Worm (Caenorhabditis elegans) whole organism, young adult: ENCODE results near the gene cua-1.
A peak's percentile ranks its signal among the peaks of the same experiment; 100 is the strongest.

Experiments used
- D2030.7 ChIP-seq: fragments of 200-800 bp; sonication (Bioruptor generic); IDR thresholded peaks from 2 replicates; pipeline ENCODE4 v1.3.6; 2022; ENCODE audit warnings: missing genetic modification reagents, missing genetic modification characterization, missing compliant biosample characterization
- F10E7.11 ChIP-seq: sonication (generic microtip); optimal IDR thresholded peaks from 2 replicates; lab custom pipeline; 2017; ENCODE audit warnings: mild to moderate bottlenecking, missing genetic modification characterization, moderate library complexity, missing compliant biosample characterization
- F39B2.1 ChIP-seq: fragments of 200-800 bp; sonication (Bioruptor generic); IDR thresholded peaks from 2 replicates; pipeline ENCODE4 v1.3.6; 2022; ENCODE audit warnings: missing genetic modification reagents, missing genetic modification characterization, missing compliant biosample characterization
- F52B5.7 ChIP-seq: sonication (generic microtip); optimal IDR thresholded peaks from 2 replicates; lab custom pipeline; 2016; ENCODE audit warnings: mild to moderate bottlenecking, missing genetic modification characterization, missing compliant biosample characterization
- F55B11.4 ChIP-seq: sonication (generic microtip); optimal IDR thresholded peaks from 2 replicates; lab custom pipeline; 2016; ENCODE audit warnings: missing compliant biosample characterization, missing genetic modification characterization, borderline replicate concordance; ENCODE audit not compliant: insufficient read depth
- K11D2.4 ChIP-seq: fragments of 200-800 bp; sonication (Bioruptor generic); IDR thresholded peaks from 2 replicates; pipeline ENCODE4 v1.3.6; 2022; ENCODE audit warnings: missing genetic modification reagents, missing genetic modification characterization, missing compliant biosample characterization
- Y53G8AR.9 ChIP-seq: fragments of 200-800 bp; sonication (Bioruptor generic); conservative IDR thresholded peaks from 2 replicates; pipeline ENCODE4 v1.3.6; 2022; ENCODE audit warnings: missing genetic modification reagents, missing genetic modification characterization, missing compliant biosample characterization
- aptf-3 ChIP-seq: fragments of 200-800 bp; sonication (Bioruptor generic); IDR thresholded peaks from 2 replicates; pipeline ENCODE4 v1.3.6; 2022; ENCODE audit warnings: missing genetic modification characterization, missing compliant biosample characterization
- attf-3 ChIP-seq: fragments of 200-800 bp; sonication (Bioruptor generic); conservative IDR thresholded peaks from 2 replicates; pipeline ENCODE4 v1.3.6; 2022; ENCODE audit warnings: missing genetic modification reagents, missing genetic modification characterization, missing compliant biosample characterization
- attf-5 ChIP-seq: fragments of 200-800 bp; sonication (Bioruptor generic); optimal IDR thresholded peaks from 2 replicates; lab custom pipeline; 2018; ENCODE audit warnings: mild to moderate bottlenecking, missing genetic modification characterization, missing compliant biosample characterization
- ccch-3 ChIP-seq: fragments of 200-800 bp; sonication (Bioruptor generic); optimal IDR thresholded peaks from 2 replicates; lab custom pipeline; 2018; ENCODE audit warnings: mild to moderate bottlenecking, missing genetic modification characterization, missing compliant biosample characterization
- cebp-1 ChIP-seq, 2 experiments: fragments of 200-800 bp in 1 of 2; sonication (Bioruptor generic) in 1 of 2; sonication (generic microtip) in 1 of 2; IDR thresholded peaks in 1 of 2; optimal IDR thresholded peaks in 1 of 2; 2 replicates each; pipeline versions ENCODE4 v1.3.6 to Lab custom; 2017 to 2022; ENCODE audit warnings: missing compliant biosample characterization in 2 of 2, missing genetic modification characterization in 2 of 2, mild to moderate bottlenecking in 1 of 2, missing genetic modification reagents in 1 of 2, moderate library complexity in 1 of 2
- ceh-100 ChIP-seq: fragments of 200-800 bp; sonication (Bioruptor generic); IDR thresholded peaks from 2 replicates; pipeline ENCODE4 v1.3.6; 2022; ENCODE audit warnings: missing genetic modification reagents, missing genetic modification characterization, missing compliant biosample characterization
- ceh-40 ChIP-seq: fragments of 200-800 bp; sonication (Bioruptor generic); IDR thresholded peaks from 2 replicates; pipeline ENCODE4 v1.3.6; 2022; ENCODE audit warnings: missing genetic modification characterization, missing compliant biosample characterization
- ceh-58 ChIP-seq: fragments of 200-800 bp; sonication (Bioruptor generic); IDR thresholded peaks from 2 replicates; pipeline ENCODE4 v1.3.6; 2022; ENCODE audit warnings: missing genetic modification characterization, missing compliant biosample characterization
- ceh-91 ChIP-seq: fragments of 200-800 bp; sonication (Bioruptor generic); IDR thresholded peaks from 2 replicates; pipeline ENCODE4 v1.3.6; 2022; ENCODE audit warnings: missing genetic modification reagents, missing genetic modification characterization, missing compliant biosample characterization
- die-1 ChIP-seq: sonication (generic microtip); optimal IDR thresholded peaks from 2 replicates; lab custom pipeline; 2016; ENCODE audit warnings: missing genotype, mild to moderate bottlenecking, missing genetic modification characterization, missing compliant biosample characterization
- efl-1 ChIP-seq: fragments of 150-350 bp; optimal IDR thresholded peaks from 2 replicates; lab custom pipeline; 2014; ENCODE audit warnings: missing biosample characterization, missing genetic modification reagents, missing genetic modification characterization
- egrh-3 ChIP-seq: fragments of 200-800 bp; sonication (Bioruptor generic); IDR thresholded peaks from 2 replicates; pipeline ENCODE4 v1.3.6; 2022; ENCODE audit warnings: missing genetic modification reagents, missing genetic modification characterization, missing compliant biosample characterization
- ekl-4 ChIP-seq: fragments of 200-800 bp; sonication (Bioruptor generic); IDR thresholded peaks from 2 replicates; pipeline ENCODE4 v1.3.6; 2022; ENCODE audit warnings: missing genetic modification reagents, missing genetic modification characterization, missing compliant biosample characterization
- hmg-1.2 ChIP-seq: fragments of 200-800 bp; sonication (Bioruptor generic); IDR thresholded peaks from 2 replicates; pipeline ENCODE4 v1.3.6; 2022; ENCODE audit warnings: missing genetic modification reagents, missing genetic modification characterization, missing compliant biosample characterization
- lag-1 ChIP-seq: fragments of 200-800 bp; sonication (Bioruptor generic); IDR thresholded peaks from 2 replicates; pipeline ENCODE4 v1.3.6; 2022; ENCODE audit warnings: missing genetic modification reagents, missing genetic modification characterization, missing compliant biosample characterization
- lin-35 ChIP-seq, 3 experiments: fragments of 150-350 bp in 2 of 3; sonication (generic microtip) in 1 of 3; optimal IDR thresholded peaks; 2 replicates each; lab custom pipeline; 2014 to 2018; ENCODE audit warnings: missing biosample characterization in 3 of 3, missing genetic modification characterization in 3 of 3, missing genetic modification reagents in 3 of 3
- lsl-1 ChIP-seq: fragments of 200-800 bp; sonication (Bioruptor generic); optimal IDR thresholded peaks from 2 replicates; lab custom pipeline; 2018; ENCODE audit warnings: mild to moderate bottlenecking, missing genetic modification characterization, moderate library complexity, missing compliant biosample characterization
- lsy-27 ChIP-seq: sonication (generic microtip); optimal IDR thresholded peaks from 2 replicates; lab custom pipeline; 2017; ENCODE audit warnings: missing genetic modification characterization, mild to moderate bottlenecking, missing compliant biosample characterization, antibody characterized with exemption, missing genotype, borderline replicate concordance; ENCODE audit not compliant: insufficient read depth
- madf-6 ChIP-seq: fragments of 200-800 bp; sonication (Bioruptor generic); IDR thresholded peaks from 2 replicates; pipeline ENCODE4 v1.3.6; 2022; ENCODE audit warnings: missing genetic modification reagents, missing genetic modification characterization, missing compliant biosample characterization
- mxl-1 ChIP-seq: sonication (generic microtip); optimal IDR thresholded peaks from 2 replicates; lab custom pipeline; 2016; ENCODE audit warnings: missing genetic modification characterization, missing compliant biosample characterization
- nhr-120 ChIP-seq: fragments of 200-800 bp; sonication (Bioruptor generic); IDR thresholded peaks from 2 replicates; pipeline ENCODE4 v1.3.6; 2022; ENCODE audit warnings: missing genetic modification characterization, missing compliant biosample characterization
- nhr-27 ChIP-seq: fragments of 200-800 bp; sonication (Bioruptor generic); optimal IDR thresholded peaks from 2 replicates; lab custom pipeline; 2018; ENCODE audit warnings: mild to moderate bottlenecking, missing genetic modification characterization, moderate library complexity, missing compliant biosample characterization
- nhr-90 ChIP-seq: sonication (generic microtip); optimal IDR thresholded peaks from 2 replicates; lab custom pipeline; 2016; ENCODE audit warnings: missing genotype, mild to moderate bottlenecking, missing genetic modification characterization, missing compliant biosample characterization
- pbrm-1 ChIP-seq: fragments of 200-800 bp; sonication (Bioruptor generic); IDR thresholded peaks from 2 replicates; pipeline ENCODE4 v1.3.6; 2022; ENCODE audit warnings: missing genetic modification reagents, missing genetic modification characterization, missing compliant biosample characterization
- repo-1 ChIP-seq: sonication (generic microtip); optimal IDR thresholded peaks from 2 replicates; lab custom pipeline; 2017; ENCODE audit warnings: mild to moderate bottlenecking, missing genetic modification characterization, missing compliant biosample characterization
- snpc-1.1 ChIP-seq: sonication (generic microtip); optimal IDR thresholded peaks from 2 replicates; lab custom pipeline; 2017; ENCODE audit warnings: missing genetic modification characterization, mild to moderate bottlenecking, missing compliant biosample characterization, antibody characterized with exemption, moderate library complexity, missing genotype, missing genetic modification reagents; ENCODE audit not compliant: insufficient read depth
- snpc-4 ChIP-seq, 5 experiments: fragments of 150-350 bp in 1 of 5; sonication (generic microtip) in 4 of 5; optimal IDR thresholded peaks; 2 replicates each; lab custom pipeline; 2014 to 2018; ENCODE audit warnings: missing genetic modification characterization in 5 of 5, missing biosample characterization in 3 of 5, antibody characterized with exemption in 2 of 5, mild to moderate bottlenecking in 2 of 5, missing compliant biosample characterization in 2 of 5, missing genotype in 2 of 5, moderate library complexity in 2 of 5, missing genetic modification reagents in 1 of 5
- somi-1 ChIP-seq: fragments of 200-800 bp; sonication (Bioruptor generic); optimal IDR thresholded peaks from 2 replicates; lab custom pipeline; 2018; ENCODE audit warnings: mild to moderate bottlenecking, missing genetic modification characterization, missing compliant biosample characterization
- tbx-9 ChIP-seq: sonication (generic microtip); optimal IDR thresholded peaks from 2 replicates; lab custom pipeline; 2016; ENCODE audit warnings: borderline replicate concordance, missing genetic modification characterization, inconsistent platforms, missing compliant biosample characterization
- zfh-2 ChIP-seq: fragments of 200-800 bp; sonication (Bioruptor generic); conservative IDR thresholded peaks from 2 replicates; pipeline ENCODE4 v1.3.6; 2022; ENCODE audit warnings: missing genetic modification reagents, missing genetic modification characterization, missing compliant biosample characterization
- ztf-28 ChIP-seq: fragments of 200-800 bp; sonication (Bioruptor generic); IDR thresholded peaks from 2 replicates; pipeline ENCODE4 v1.3.6; 2022; ENCODE audit warnings: missing genetic modification reagents, missing genetic modification characterization, missing compliant biosample characterization

Gene cua-1

DNA sequence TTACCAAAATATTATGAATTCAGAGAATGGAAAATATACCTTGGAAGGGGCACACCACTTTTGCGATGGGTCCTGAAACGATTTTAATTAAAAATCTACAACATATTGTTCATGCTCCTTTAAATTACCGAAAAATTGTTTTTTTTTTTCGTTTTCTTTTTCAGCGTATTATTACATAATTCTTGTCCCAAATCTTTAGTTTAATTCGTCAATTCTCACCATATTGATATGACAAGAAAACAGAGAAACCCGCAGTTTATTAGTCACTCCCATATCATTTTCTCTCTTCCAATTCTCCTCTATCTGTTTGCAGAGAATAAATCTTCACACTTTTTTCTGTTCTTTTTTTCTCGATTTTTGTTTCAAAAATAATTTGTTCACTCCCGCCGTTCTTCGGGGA is 59.8 kb downstream of the cua-1 start, which contains the start of gene F11F1.1:
Gene F11F1.1, plus strand, starts transcription at position 301 of the 400 bp plus-strand sequence.
- TF ChIP-seq die-1 (tag; lab: Kevin White, UChicago) = no peak
- no peak for TF ChIP-seq D2030.7 (GFP tag; lab: Robert Waterston, UW)
- no peak for TF ChIP-seq F55B11.4 (tag; lab: Kevin White, UChicago)
- no peak for TF ChIP-seq Y53G8AR.9 (GFP tag; lab: Robert Waterston, UW)
- no peak for TF ChIP-seq ztf-28 (GFP tag; lab: Robert Waterston, UW)
- TF ChIP-seq attf-3 (GFP tag; lab: Robert Waterston, UW) = no peak
- no peak for TF ChIP-seq ceh-58 (GFP tag; lab: Robert Waterston, UW)
- TF ChIP-seq F10E7.11 = no peak
- TF ChIP-seq nhr-120 (GFP tag; lab: Robert Waterston, UW) = no peak
- no peak for TF ChIP-seq nhr-27 (tag; lab: Kevin White, UChicago)
- TF ChIP-seq ekl-4 = no peak
- TF ChIP-seq egrh-3 (GFP tag; lab: Robert Waterston, UW) = no peak
- TF ChIP-seq somi-1 (GFP tag; lab: Kevin White, UChicago) = no peak
- TF ChIP-seq madf-6 (GFP tag; lab: Robert Waterston, UW) = no peak
- TF ChIP-seq zfh-2 (GFP tag; lab: Robert Waterston, UW) = no peak
- TF ChIP-seq efl-1 (GFP tag; lab: Kevin White, UChicago) = no peak
- TF ChIP-seq F39B2.1 (GFP tag; lab: Robert Waterston, UW) = no peak
- TF ChIP-seq pbrm-1 (GFP tag; lab: Robert Waterston, UW) = no peak
- no peak for TF ChIP-seq lin-35 (GFP tag; optimal IDR thresholded peaks at IDR 0.05; lab: Kevin White, UChicago)
- TF ChIP-seq lag-1 (GFP tag; lab: Robert Waterston, UW) = no peak

DNA sequence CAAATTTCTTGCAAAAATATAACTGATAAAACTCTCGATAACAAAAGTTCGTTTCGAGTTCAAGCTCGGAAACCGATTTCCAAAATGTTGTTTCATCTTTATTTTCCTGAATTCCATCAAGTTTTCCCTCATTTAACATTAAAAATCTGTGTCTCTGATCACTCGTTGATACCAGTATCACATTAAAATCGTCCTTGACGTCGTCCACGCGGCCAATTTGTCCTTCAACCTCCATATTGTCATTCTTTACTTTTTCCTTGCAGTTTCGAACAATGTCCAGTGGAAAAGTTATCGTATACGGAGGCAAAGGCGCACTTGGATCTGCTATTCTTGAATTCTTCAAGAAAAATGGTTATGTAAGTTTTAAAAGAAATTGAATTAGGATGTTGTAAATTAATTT is 61.5 kb downstream of the cua-1 start, which contains the start of gene qdpr-1:
Gene qdpr-1, plus strand, starts transcription at position 264 of the 400 bp plus-strand sequence.
- TF ChIP-seq madf-6 (GFP tag; lab: Robert Waterston, UW) (no peak), aptf-3 (GFP tag; lab: Robert Waterston, UW) (no peak), Y53G8AR.9 (GFP tag; lab: Robert Waterston, UW) (no peak), lsy-27 (tag; lab: Kevin White, UChicago) (no peak), ceh-58 (GFP tag; lab: Robert Waterston, UW) (no peak), ceh-91 (GFP tag; lab: Robert Waterston, UW) (no peak), nhr-90 (tag; lab: Kevin White, UChicago) (no peak), attf-5 (GFP tag; lab: Kevin White, UChicago) (no peak), ceh-100 (GFP tag; lab: Robert Waterston, UW) (no peak), mxl-1 (tag; lab: Kevin White, UChicago) (no peak)

ce11 chrIII:13393239-13393638 is 61.9 kb downstream of the cua-1 start, which contains the start of gene dnj-17:
TSS of gene dnj-17 (minus strand) at chrIII:13393339.
- TF ChIP-seq tbx-9 (no peak), ceh-100 (GFP tag; lab: Robert Waterston, UW) (no peak), F52B5.7 (tag; lab: Kevin White, UChicago) (no peak), ccch-3 (GFP tag; lab: Kevin White, UChicago) (no peak), attf-5 (GFP tag; lab: Kevin White, UChicago) (no peak), hmg-1.2 (GFP tag; lab: Robert Waterston, UW) (peak; percentile 72)
- TF ChIP-seq, all 124 proteins: peak for 1

- TF ChIP-seq cebp-1 (GFP tag; IDR thresholded peaks at IDR 0.05; lab: Robert Waterston, UW) (no peak), cebp-1 (tag; optimal IDR thresholded peaks at IDR 0.05; lab: Kevin White, UChicago) (no peak), ceh-40 (GFP tag; lab: Robert Waterston, UW) (no peak), attf-3 (GFP tag; lab: Robert Waterston, UW) (no peak), snpc-1.1 (tag; lab: Kevin White, UChicago) (no peak), snpc-4 (GFP tag; optimal IDR thresholded peaks at IDR 0.05; lab: Kevin White, UChicago) (no peak), snpc-4 (tag; optimal IDR thresholded peaks at IDR 0.05; lab: Kevin White, UChicago) (no peak), K11D2.4 (GFP tag; lab: Robert Waterston, UW) (no peak), pbrm-1 (GFP tag; lab: Robert Waterston, UW) (no peak), lin-35 (GFP tag; optimal IDR thresholded peaks at IDR 0.05; lab: Kevin White, UChicago) (no peak), lsl-1 (GFP tag; lab: Kevin White, UChicago) (no peak), repo-1 (tag; lab: Kevin White, UChicago) (no peak)
- TF ChIP-seq, all 124 proteins: peak for 0
Observed at ce11 chrIII:13390789-13391188, 64.3 kb downstream of the cua-1 start.
